Fruit fly (Drosophila melanogaster) whole organism, embryonic: ENCODE results near the gene CG15034.
A peak's percentile ranks its signal among the peaks of the same experiment; 100 is the strongest.

Experiments used
- Ada2b ChIP-seq: fragments of 200-800 bp; sonication (Bioruptor generic); IDR thresholded peaks from 2 replicates; pipeline ENCODE4 v1.3.6; 2022; ENCODE audit warnings: missing biosample characterization, missing genetic modification characterization
- CG10267 ChIP-seq: fragments of 200-800 bp; sonication (Bioruptor generic); optimal IDR thresholded peaks from 2 replicates; lab custom pipeline; 2018; ENCODE audit warnings: missing biosample characterization, mild to moderate bottlenecking, missing genetic modification characterization, moderate library complexity
- CG11695 ChIP-seq: fragments of 200-800 bp; sonication (Bioruptor generic); IDR thresholded peaks from 3 replicates; pipeline ENCODE4 v1.3.6; 2022; ENCODE audit warnings: missing biosample characterization, missing genetic modification characterization
- CG13123 ChIP-seq: fragments of 200-800 bp; sonication (Bioruptor generic); optimal IDR thresholded peaks from 2 replicates; lab custom pipeline; 2016; ENCODE audit warnings: missing biosample characterization, missing genetic modification characterization
- CG15269 ChIP-seq: fragments of 200-800 bp; sonication (Bioruptor generic); optimal IDR thresholded peaks from 2 replicates; lab custom pipeline; 2018; ENCODE audit warnings: missing biosample characterization, mild to moderate bottlenecking, missing genetic modification characterization, moderate library complexity
- CG15601 ChIP-seq: fragments of 200-800 bp; sonication (Bioruptor generic); optimal IDR thresholded peaks from 3 replicates; lab custom pipeline; 2019; ENCODE audit warnings: missing biosample characterization, mild to moderate bottlenecking, missing genetic modification characterization, moderate library complexity
- CG1603 ChIP-seq: fragments of 200-800 bp; sonication (Bioruptor generic); optimal IDR thresholded peaks from 2 replicates; lab custom pipeline; 2019; ENCODE audit warnings: missing biosample characterization, mild to moderate bottlenecking, missing genetic modification characterization, moderate library complexity
- CG16815 ChIP-seq: fragments of 200-800 bp; sonication (Bioruptor generic); optimal IDR thresholded peaks from 3 replicates; lab custom pipeline; 2017; ENCODE audit warnings: missing biosample characterization, mild to moderate bottlenecking, missing genetic modification characterization
- CG17328 ChIP-seq: fragments of 200-800 bp; sonication (Bioruptor generic); IDR thresholded peaks from 2 replicates; pipeline ENCODE4 v1.3.6; 2022; ENCODE audit warnings: missing biosample characterization, missing genetic modification characterization
- CG17359 ChIP-seq: fragments of 200-800 bp; sonication (Bioruptor generic); optimal IDR thresholded peaks from 3 replicates; lab custom pipeline; 2018; ENCODE audit warnings: missing biosample characterization, mild to moderate bottlenecking, missing genetic modification characterization, moderate library complexity
- CG18262 ChIP-seq: fragments of 200-800 bp; optimal IDR thresholded peaks from 3 replicates; lab custom pipeline; 2019; ENCODE audit warnings: missing biosample characterization, mild to moderate bottlenecking, missing genetic modification characterization, moderate library complexity
- CG2202 ChIP-seq: fragments of 200-800 bp; sonication (Bioruptor generic); optimal IDR thresholded peaks from 2 replicates; lab custom pipeline; 2018; ENCODE audit warnings: missing biosample characterization, mild to moderate bottlenecking, missing genetic modification characterization
- CG2678 ChIP-seq: fragments of 200-800 bp; sonication (Bioruptor generic); optimal IDR thresholded peaks from 3 replicates; lab custom pipeline; 2019; ENCODE audit warnings: missing biosample characterization, mild to moderate bottlenecking, missing genetic modification characterization, moderate library complexity
- CG33557 ChIP-seq: fragments of 200-800 bp; sonication (Bioruptor generic); optimal IDR thresholded peaks from 2 replicates; lab custom pipeline; 2019; ENCODE audit warnings: missing biosample characterization, mild to moderate bottlenecking, missing genetic modification characterization, moderate library complexity
- CG4360 ChIP-seq: fragments of 200-800 bp; sonication (Bioruptor generic); IDR thresholded peaks from 2 replicates; pipeline ENCODE4 v1.3.6; 2022; ENCODE audit warnings: missing biosample characterization, missing genetic modification characterization
- CG4820 ChIP-seq: fragments of 200-800 bp; sonication (Bioruptor generic); optimal IDR thresholded peaks from 3 replicates; lab custom pipeline; 2016; ENCODE audit warnings: missing biosample characterization, missing genetic modification characterization
- CG6254 ChIP-seq: fragments of 200-800 bp; sonication (Bioruptor generic); optimal IDR thresholded peaks from 3 replicates; lab custom pipeline; 2017; ENCODE audit warnings: mild to moderate bottlenecking, missing biosample characterization, missing genetic modification reagents, missing genetic modification characterization
- CG6654 ChIP-seq: fragments of 200-800 bp; sonication (Bioruptor generic); optimal IDR thresholded peaks from 2 replicates; lab custom pipeline; 2017; ENCODE audit warnings: missing biosample characterization, mild to moderate bottlenecking, missing genetic modification characterization
- CG7839 ChIP-seq: fragments of 200-800 bp; sonication (Bioruptor generic); optimal IDR thresholded peaks from 3 replicates; lab custom pipeline; 2018; ENCODE audit warnings: missing biosample characterization, mild to moderate bottlenecking, missing genetic modification characterization, moderate library complexity
- CG8290 ChIP-seq, 3 experiments: fragments of 200-800 bp; sonication (Bioruptor generic); optimal IDR thresholded peaks; 2 replicates each; lab custom pipeline; 2016 to 2019; ENCODE audit warnings: missing biosample characterization in 3 of 3, missing genetic modification characterization in 3 of 3, mild to moderate bottlenecking in 2 of 3, moderate library complexity in 1 of 3
- CG8359 ChIP-seq: fragments of 200-800 bp; sonication (Bioruptor generic); optimal IDR thresholded peaks from 2 replicates; lab custom pipeline; 2017; ENCODE audit warnings: missing biosample characterization, mild to moderate bottlenecking, missing genetic modification characterization, borderline replicate concordance
- CrebB ChIP-seq: fragments of 200-800 bp; sonication (Bioruptor generic); optimal IDR thresholded peaks from 3 replicates; lab custom pipeline; 2018; ENCODE audit warnings: missing biosample characterization, mild to moderate bottlenecking, missing genetic modification characterization
- Fer2 ChIP-seq: fragments of 200-800 bp; sonication (Bioruptor generic); optimal IDR thresholded peaks from 2 replicates; lab custom pipeline; 2018; ENCODE audit warnings: missing biosample characterization, mild to moderate bottlenecking, missing genetic modification characterization, moderate library complexity
- Fer3 ChIP-seq: fragments of 200-800 bp; sonication (Bioruptor generic); optimal IDR thresholded peaks from 2 replicates; lab custom pipeline; 2018; ENCODE audit warnings: missing biosample characterization, mild to moderate bottlenecking, missing genetic modification characterization, moderate library complexity
- H15 ChIP-seq: fragments of 200-800 bp; sonication (Bioruptor generic); IDR thresholded peaks from 3 replicates; pipeline ENCODE4 v1.3.6; 2022; ENCODE audit warnings: missing biosample characterization, missing genetic modification characterization
- Hr51 ChIP-seq, 2 experiments: fragments of 200-800 bp; sonication (Bioruptor generic); optimal IDR thresholded peaks; 2 replicates in 1 of 2; 3 replicates in 1 of 2; lab custom pipeline; 2016 to 2018; ENCODE audit warnings: missing biosample characterization in 2 of 2, missing genetic modification characterization in 2 of 2, mild to moderate bottlenecking in 1 of 2, moderate library complexity in 1 of 2
- Nf-YB ChIP-seq: fragments of 200-800 bp; sonication (Bioruptor generic); optimal IDR thresholded peaks from 3 replicates; lab custom pipeline; 2019; ENCODE audit warnings: missing biosample characterization, mild to moderate bottlenecking, missing genetic modification characterization, moderate library complexity
- Sox102F ChIP-seq: fragments of 200-800 bp; sonication (Bioruptor generic); optimal IDR thresholded peaks from 2 replicates; lab custom pipeline; 2018; ENCODE audit warnings: missing biosample characterization, mild to moderate bottlenecking, missing genetic modification characterization, moderate library complexity
- Spps ChIP-seq: fragments of 200-800 bp; sonication (Bioruptor generic); optimal IDR thresholded peaks from 2 replicates; lab custom pipeline; 2018; ENCODE audit warnings: missing biosample characterization, mild to moderate bottlenecking, missing genetic modification characterization
- bsh ChIP-seq, 2 experiments: fragments of 200-800 bp; sonication (Bioruptor generic); optimal IDR thresholded peaks; 2 replicates each; lab custom pipeline; 2017 to 2018; ENCODE audit warnings: mild to moderate bottlenecking in 2 of 2, missing biosample characterization in 2 of 2, missing genetic modification characterization in 2 of 2, moderate library complexity in 1 of 2
- corto ChIP-seq: fragments of 200-800 bp; sonication (Bioruptor generic); optimal IDR thresholded peaks from 2 replicates; lab custom pipeline; 2016; ENCODE audit warnings: missing biosample characterization, mild to moderate bottlenecking, missing genetic modification characterization, moderate library complexity
- disco-r ChIP-seq: fragments of 200-800 bp; sonication (Bioruptor generic); optimal IDR thresholded peaks from 2 replicates; lab custom pipeline; 2016; ENCODE audit warnings: missing biosample characterization, missing genetic modification characterization
- gsb-n ChIP-seq: fragments of 200-800 bp; sonication (Bioruptor generic); optimal IDR thresholded peaks from 3 replicates; lab custom pipeline; 2018; ENCODE audit warnings: missing biosample characterization, mild to moderate bottlenecking, missing genetic modification characterization
- h ChIP-seq: fragments of >200 bp; optimal IDR thresholded peaks from 2 replicates; lab custom pipeline; 2017
- nerfin-1 ChIP-seq: fragments of 200-800 bp; sonication (Bioruptor generic); optimal IDR thresholded peaks from 3 replicates; lab custom pipeline; 2019; ENCODE audit warnings: missing biosample characterization, mild to moderate bottlenecking, missing genetic modification characterization, moderate library complexity
- nmo ChIP-seq: fragments of 200-800 bp; sonication (Bioruptor generic); optimal IDR thresholded peaks from 2 replicates; lab custom pipeline; 2018; ENCODE audit warnings: missing biosample characterization, mild to moderate bottlenecking, missing genetic modification characterization, moderate library complexity
- nom ChIP-seq: fragments of 200-800 bp; sonication (Bioruptor generic); optimal IDR thresholded peaks from 2 replicates; lab custom pipeline; 2017; ENCODE audit warnings: missing biosample characterization, missing genetic modification characterization, mild to moderate bottlenecking, moderate library complexity, missing genetic modification reagents
- oc ChIP-seq: fragments of 200-800 bp; sonication (Bioruptor generic); optimal IDR thresholded peaks from 2 replicates; lab custom pipeline; 2018; ENCODE audit warnings: missing biosample characterization, mild to moderate bottlenecking, missing genetic modification characterization, moderate library complexity
- onecut ChIP-seq: fragments of 200-800 bp; sonication (Bioruptor generic); IDR thresholded peaks from 2 replicates; pipeline ENCODE4 v1.3.6; 2022; ENCODE audit warnings: missing biosample characterization, missing genetic modification characterization
- pnt ChIP-seq: fragments of 200-800 bp; sonication (Bioruptor generic); optimal IDR thresholded peaks from 3 replicates; lab custom pipeline; 2016; ENCODE audit warnings: missing biosample characterization, missing genetic modification characterization
- row ChIP-seq: fragments of 200-800 bp; sonication (Bioruptor generic); IDR thresholded peaks from 3 replicates; pipeline ENCODE4 v1.3.6; 2022; ENCODE audit warnings: missing biosample characterization, missing genetic modification characterization
- salm ChIP-seq: fragments of 200-800 bp; sonication (Bioruptor generic); optimal IDR thresholded peaks from 2 replicates; lab custom pipeline; 2018; ENCODE audit warnings: missing biosample characterization, mild to moderate bottlenecking, missing genetic modification characterization
- schlank ChIP-seq: fragments of 200-800 bp; sonication (Bioruptor generic); optimal IDR thresholded peaks from 2 replicates; lab custom pipeline; 2018; ENCODE audit warnings: missing biosample characterization, mild to moderate bottlenecking, missing genetic modification characterization
- sens ChIP-seq: fragments of 200-800 bp; sonication (Bioruptor generic); peaks from one replicate; lab custom pipeline; 2016; ENCODE audit warnings: missing biosample characterization, missing genetic modification characterization
- sens-2 ChIP-seq: fragments of 200-800 bp; sonication (Bioruptor generic); IDR thresholded peaks from 2 replicates; pipeline ENCODE4 v1.3.6; 2022; ENCODE audit warnings: missing biosample characterization, missing genetic modification characterization
- so ChIP-seq: fragments of 200-800 bp; sonication (Bioruptor generic); IDR thresholded peaks from 3 replicates; pipeline ENCODE4 v1.3.6; 2022; ENCODE audit warnings: missing biosample characterization, missing genetic modification characterization
- tap ChIP-seq: fragments of 200-800 bp; optimal IDR thresholded peaks from 3 replicates; lab custom pipeline; 2019; ENCODE audit warnings: missing biosample characterization, mild to moderate bottlenecking, missing genetic modification characterization, moderate library complexity
- twi ChIP-seq: fragments of 200-800 bp; optimal IDR thresholded peaks from 2 replicates; lab custom pipeline; 2019; ENCODE audit warnings: missing biosample characterization, mild to moderate bottlenecking, missing genetic modification characterization, moderate library complexity
- zfh1 ChIP-seq: fragments of 200-800 bp; sonication (Bioruptor generic); IDR thresholded peaks from 3 replicates; pipeline ENCODE4 v1.3.6; 2022; ENCODE audit warnings: missing biosample characterization, missing genetic modification characterization

The CG15034 gene

dm6 chrX:7335524-7335991, 11.7 kb downstream of the CG15034 start:
- TF ChIP-seq Ada2b (GFP tag; lab: Robert Waterston, UW) (no peak), CG16815 (GFP tag; lab: Kevin White, UChicago) (peak; percentile 7), CG33557 (GFP tag; lab: Kevin White, UChicago) (peak; percentile 17), CrebB (tag; lab: Kevin White, UChicago) (peak; percentile 10), nerfin-1 (peak; percentile 27), so (GFP tag; lab: Robert Waterston, UW) (0 out of 3 replicates have a peak, but pooled peaks have one; percentile 11), CG4360 (no peak), CG8290 (GFP tag; optimal IDR thresholded peaks at IDR 0.05; lab: Kevin White, UChicago) (peak; percentile 27), CG8290 (tag; optimal IDR thresholded peaks at IDR 0.05; lab: Kevin White, UChicago) (no peak), gsb-n (peak; percentile 62), disco-r (GFP tag; lab: Kevin White, UChicago) (no peak), Hr51 (GFP tag; optimal IDR thresholded peaks at IDR 0.05; lab: Kevin White, UChicago) (peak in 1 of 2 experiments; percentile 57), row (peak; percentile 70), CG17359 (peak; percentile 38), oc (tag; lab: Kevin White, UChicago) (peak; percentile 68), CG8359 (GFP tag; lab: Kevin White, UChicago) (peak; percentile 65), h (no peak), CG10267 (peak; percentile 56), Fer3 (tag; lab: Kevin White, UChicago) (peak; percentile 12), Spps (tag; lab: Kevin White, UChicago) (peak; percentile 52), CG6654 (GFP tag; lab: Kevin White, UChicago) (peak; percentile 93), tap (peak; percentile 32), CG15269 (peak; percentile 43), sens (GFP tag; lab: Kevin White, UChicago) (peak; percentile 94), CG11695 (GFP tag; lab: Robert Waterston, UW) (no peak), CG7839 (tag; lab: Kevin White, UChicago) (peak; percentile 37), CG13123 (GFP tag; lab: Kevin White, UChicago) (no peak), CG1603 (tag; lab: Kevin White, UChicago) (peak; percentile 66), bsh (GFP tag; optimal IDR thresholded peaks at IDR 0.05; lab: Kevin White, UChicago) (peak in 1 of 2 experiments; percentile 74), zfh1 (no peak; the same call in 2 of the 3 replicates), salm (tag; lab: Kevin White, UChicago) (no peak), Fer2 (tag; lab: Kevin White, UChicago) (no peak), nmo (peak; percentile 64), CG17328 (peak; percentile 59), CG15601 (peak; percentile 66), twi (tag; lab: Kevin White, UChicago) (peak; percentile 26), onecut (peak; percentile 58), schlank (tag; lab: Kevin White, UChicago) (no peak), corto (GFP tag; lab: Kevin White, UChicago) (peak; percentile 60), Nf-YB (GFP tag; lab: Kevin White, UChicago) (no peak), H15 (GFP tag; lab: Robert Waterston, UW) (0 out of 3 replicates have a peak, but pooled peaks have one; percentile 34), pnt (no peak), CG4820 (GFP tag; lab: Kevin White, UChicago) (peak; percentile 99), CG18262 (tag; lab: Kevin White, UChicago) (peak; percentile 10), CG2678 (tag; lab: Kevin White, UChicago) (peak; percentile 75), CG6254 (peak; percentile 24), sens-2 (GFP tag; lab: Robert Waterston, UW) (peak; percentile 19), CG2202 (tag; lab: Kevin White, UChicago) (peak; percentile 54), Sox102F (GFP tag; lab: Kevin White, UChicago) (peak; percentile 47), nom (peak; percentile 62)
